Fruit fly (Drosophila melanogaster) whole organism, embryonic: ENCODE measurements around the gene Pcmt.
A peak's percentile ranks its signal among the peaks of the same experiment; 100 is the strongest.

Experiments used
- Aef1 ChIP-seq: fragments of 200-800 bp; sonication (Bioruptor generic); IDR thresholded peaks from 3 replicates; pipeline ENCODE4 v1.3.6; 2022; ENCODE audit warnings: missing biosample characterization, missing genetic modification characterization
- Bgb ChIP-seq: fragments of 200-800 bp; sonication (Bioruptor generic); IDR thresholded peaks from 2 replicates; pipeline ENCODE4 v1.3.6; 2022; ENCODE audit warnings: missing biosample characterization, missing genetic modification characterization; ENCODE audit not compliant: partially characterized antibody
- CG10979 ChIP-seq: fragments of 200-800 bp; sonication (Bioruptor generic); optimal IDR thresholded peaks from 2 replicates; lab custom pipeline; 2018; ENCODE audit warnings: missing biosample characterization, mild to moderate bottlenecking, missing genetic modification characterization, moderate library complexity
- CG11093 ChIP-seq: fragments of 200-800 bp; sonication (Bioruptor generic); IDR thresholded peaks from 3 replicates; pipeline ENCODE4 v1.3.6; 2022; ENCODE audit warnings: missing biosample characterization, missing genetic modification characterization
- CG13296 ChIP-seq: fragments of 200-800 bp; sonication (Bioruptor generic); optimal IDR thresholded peaks from 3 replicates; lab custom pipeline; 2018; ENCODE audit warnings: missing biosample characterization, mild to moderate bottlenecking, missing genetic modification characterization
- CG13894 ChIP-seq: fragments of 200-800 bp; sonication (Bioruptor generic); optimal IDR thresholded peaks from 3 replicates; lab custom pipeline; 2018; ENCODE audit warnings: missing biosample characterization, mild to moderate bottlenecking, missing genetic modification characterization, moderate library complexity
- CG14710 ChIP-seq: fragments of 200-800 bp; sonication (Bioruptor generic); optimal IDR thresholded peaks from 3 replicates; lab custom pipeline; 2019; ENCODE audit warnings: missing biosample characterization, mild to moderate bottlenecking, missing genetic modification characterization, moderate library complexity
- CG15269 ChIP-seq: fragments of 200-800 bp; sonication (Bioruptor generic); optimal IDR thresholded peaks from 2 replicates; lab custom pipeline; 2018; ENCODE audit warnings: missing biosample characterization, mild to moderate bottlenecking, missing genetic modification characterization, moderate library complexity
- CG15696 ChIP-seq: fragments of 200-800 bp; sonication (Bioruptor generic); optimal IDR thresholded peaks from 2 replicates; lab custom pipeline; 2019; ENCODE audit warnings: missing biosample characterization, mild to moderate bottlenecking, missing genetic modification characterization, moderate library complexity
- CG18262 ChIP-seq: fragments of 200-800 bp; optimal IDR thresholded peaks from 3 replicates; lab custom pipeline; 2019; ENCODE audit warnings: missing biosample characterization, mild to moderate bottlenecking, missing genetic modification characterization, moderate library complexity
- CG18764 ChIP-seq: fragments of 200-800 bp; sonication (Bioruptor generic); optimal IDR thresholded peaks from 3 replicates; lab custom pipeline; 2016; ENCODE audit warnings: missing biosample characterization, missing genetic modification characterization
- CG2116 ChIP-seq: fragments of 200-800 bp; sonication (Bioruptor generic); optimal IDR thresholded peaks from 3 replicates; lab custom pipeline; 2018; ENCODE audit warnings: missing biosample characterization, mild to moderate bottlenecking, missing genetic modification characterization
- CG2199 ChIP-seq: fragments of 200-800 bp; sonication (Bioruptor generic); IDR thresholded peaks from 3 replicates; pipeline ENCODE4 v1.3.6; 2022; ENCODE audit warnings: missing biosample characterization, missing genetic modification characterization
- CG31365 ChIP-seq: fragments of 200-800 bp; sonication (Bioruptor generic); optimal IDR thresholded peaks from 2 replicates; lab custom pipeline; 2018; ENCODE audit warnings: missing biosample characterization, mild to moderate bottlenecking, missing genetic modification characterization
- CG31441 ChIP-seq: fragments of 200-800 bp; sonication (Bioruptor generic); IDR thresholded peaks from 2 replicates; pipeline ENCODE4 v1.3.6; 2022; ENCODE audit warnings: missing biosample characterization, missing genetic modification characterization
- CG32532 ChIP-seq: fragments of 200-800 bp; sonication (Bioruptor generic); IDR thresholded peaks from 2 replicates; pipeline ENCODE4 v1.3.6; 2022; ENCODE audit warnings: missing biosample characterization, missing genetic modification characterization
- CG42726 ChIP-seq: fragments of 200-800 bp; sonication (Bioruptor generic); IDR thresholded peaks from 2 replicates; pipeline ENCODE4 v1.3.6; 2022; ENCODE audit warnings: missing biosample characterization, missing genetic modification characterization; ENCODE audit not compliant: partially characterized antibody
- CG7928 ChIP-seq: fragments of 200-800 bp; sonication (Bioruptor generic); optimal IDR thresholded peaks from 2 replicates; lab custom pipeline; 2017; ENCODE audit warnings: missing biosample characterization, mild to moderate bottlenecking, missing genetic modification characterization
- CoRest ChIP-seq: fragments of 200-800 bp; sonication (Bioruptor generic); optimal IDR thresholded peaks from 3 replicates; lab custom pipeline; 2018; ENCODE audit warnings: missing biosample characterization, mild to moderate bottlenecking, missing genetic modification characterization, moderate library complexity
- Dip2 ChIP-seq: fragments of 200-800 bp; sonication (Bioruptor generic); IDR thresholded peaks from 2 replicates; pipeline ENCODE4 v1.3.6; 2022; ENCODE audit warnings: missing biosample characterization, missing genetic modification characterization
- Dll ChIP-seq: fragments of 200-800 bp; sonication (Bioruptor generic); IDR thresholded peaks from 4 replicates; pipeline ENCODE4 v1.3.6; 2022; ENCODE audit warnings: missing biosample characterization, missing genetic modification characterization; ENCODE audit not compliant: partially characterized antibody
- Ets65A ChIP-seq: fragments of 200-800 bp; sonication (Bioruptor generic); peaks from one replicate; lab custom pipeline; 2016; ENCODE audit warnings: missing biosample characterization, missing genetic modification characterization
- Fer1 ChIP-seq: fragments of 200-800 bp; sonication (Bioruptor generic); optimal IDR thresholded peaks from 2 replicates; lab custom pipeline; 2017; ENCODE audit warnings: missing biosample characterization, mild to moderate bottlenecking, missing genetic modification characterization
- Fer3 ChIP-seq: fragments of 200-800 bp; sonication (Bioruptor generic); optimal IDR thresholded peaks from 2 replicates; lab custom pipeline; 2018; ENCODE audit warnings: missing biosample characterization, mild to moderate bottlenecking, missing genetic modification characterization, moderate library complexity
- GATAe ChIP-seq: fragments of 200-800 bp; sonication (Bioruptor generic); conservative IDR thresholded peaks from 2 replicates; pipeline ENCODE4 v1.3.6; 2022; ENCODE audit warnings: missing biosample characterization, missing genetic modification characterization
- Gsc ChIP-seq: fragments of 200-800 bp; sonication (Bioruptor generic); IDR thresholded peaks from 2 replicates; pipeline ENCODE4 v1.3.6; 2022; ENCODE audit warnings: missing biosample characterization, missing genetic modification characterization
- HLH54F ChIP-seq: fragments of 200-800 bp; sonication (Bioruptor generic); optimal IDR thresholded peaks from 3 replicates; lab custom pipeline; 2016; ENCODE audit warnings: missing biosample characterization, missing genetic modification characterization
- Hr78 ChIP-seq, 2 experiments: fragments of 200-800 bp in 1 of 2; fragments of >200 bp in 1 of 2; sonication (Bioruptor generic) in 1 of 2; optimal IDR thresholded peaks; 2 replicates each; lab custom pipeline; 2017 to 2019; ENCODE audit warnings: missing biosample characterization in 2 of 2, missing genetic modification characterization in 2 of 2, mild to moderate bottlenecking in 1 of 2, moderate library complexity in 1 of 2
- Kr ChIP-seq: fragments of 200-800 bp; sonication (Bioruptor generic); optimal IDR thresholded peaks from 2 replicates; lab custom pipeline; 2017; ENCODE audit warnings: missing biosample characterization, mild to moderate bottlenecking, missing genetic modification characterization
- Rx ChIP-seq: fragments of 200-800 bp; sonication (Bioruptor generic); IDR thresholded peaks from 2 replicates; pipeline ENCODE4 v1.3.6; 2022; ENCODE audit warnings: missing biosample characterization, missing genetic modification characterization
- Vsx1 ChIP-seq: fragments of 200-800 bp; sonication (Bioruptor generic); optimal IDR thresholded peaks from 2 replicates; lab custom pipeline; 2017; ENCODE audit warnings: missing biosample characterization, mild to moderate bottlenecking, missing genetic modification characterization, missing genetic modification reagents
- amos ChIP-seq: fragments of 200-800 bp; sonication (Bioruptor generic); IDR thresholded peaks from 2 replicates; pipeline ENCODE4 v1.3.6; 2022; ENCODE audit warnings: missing biosample characterization, missing genetic modification characterization; ENCODE audit not compliant: partially characterized antibody
- ash1 ChIP-seq: fragments of 200-800 bp; sonication (Bioruptor generic); optimal IDR thresholded peaks from 2 replicates; lab custom pipeline; 2018; ENCODE audit warnings: missing biosample characterization, mild to moderate bottlenecking, missing genetic modification characterization
- corto ChIP-seq: fragments of 200-800 bp; sonication (Bioruptor generic); optimal IDR thresholded peaks from 2 replicates; lab custom pipeline; 2016; ENCODE audit warnings: missing biosample characterization, mild to moderate bottlenecking, missing genetic modification characterization, moderate library complexity
- ewg ChIP-seq: fragments of 200-800 bp; sonication (Bioruptor generic); optimal IDR thresholded peaks from 3 replicates; lab custom pipeline; 2017; ENCODE audit warnings: mild to moderate bottlenecking, missing biosample characterization, missing genetic modification reagents, missing genetic modification characterization
- fd3F ChIP-seq: fragments of 200-800 bp; sonication (Bioruptor generic); optimal IDR thresholded peaks from 2 replicates; lab custom pipeline; 2018; ENCODE audit warnings: missing biosample characterization, mild to moderate bottlenecking, missing genetic modification characterization, moderate library complexity
- gsb ChIP-seq: fragments of 200-800 bp; sonication (Bioruptor generic); IDR thresholded peaks from 2 replicates; pipeline ENCODE4 v1.3.6; 2022; ENCODE audit warnings: missing biosample characterization, missing genetic modification characterization
- gt ChIP-seq: fragments of 200-800 bp; sonication (Bioruptor generic); IDR thresholded peaks from 2 replicates; pipeline ENCODE4 v1.3.6; 2022; ENCODE audit warnings: missing biosample characterization, missing genetic modification characterization
- kah ChIP-seq: fragments of 200-800 bp; sonication (Bioruptor generic); optimal IDR thresholded peaks from 2 replicates; lab custom pipeline; 2018; ENCODE audit warnings: missing biosample characterization, mild to moderate bottlenecking, missing genetic modification characterization
- maf-S ChIP-seq: fragments of 200-800 bp; sonication (Bioruptor generic); optimal IDR thresholded peaks from 2 replicates; lab custom pipeline; 2016; ENCODE audit warnings: missing biosample characterization, missing genetic modification characterization
- mld ChIP-seq: fragments of 200-800 bp; sonication (Bioruptor generic); IDR thresholded peaks from 3 replicates; pipeline ENCODE4 v1.3.6; 2022; ENCODE audit warnings: missing biosample characterization, missing genetic modification characterization; ENCODE audit not compliant: partially characterized antibody
- psq ChIP-seq: fragments of 200-800 bp; sonication (Bioruptor generic); optimal IDR thresholded peaks from 2 replicates; lab custom pipeline; 2017; ENCODE audit warnings: missing biosample characterization, missing genetic modification characterization
- seq ChIP-seq: fragments of 200-800 bp; sonication (Bioruptor generic); IDR thresholded peaks from 2 replicates; pipeline ENCODE4 v1.3.6; 2022; ENCODE audit warnings: missing biosample characterization, missing genetic modification characterization
- tup ChIP-seq: fragments of 200-800 bp; sonication (Bioruptor generic); optimal IDR thresholded peaks from 2 replicates; lab custom pipeline; 2016; ENCODE audit warnings: missing biosample characterization, mild to moderate bottlenecking, missing genetic modification characterization, moderate library complexity
- unpg ChIP-seq: fragments of 200-800 bp; sonication (Bioruptor generic); optimal IDR thresholded peaks from 3 replicates; lab custom pipeline; 2018; ENCODE audit warnings: missing biosample characterization, mild to moderate bottlenecking, missing genetic modification characterization, moderate library complexity
- wdn ChIP-seq: fragments of 200-800 bp; sonication (Bioruptor generic); IDR thresholded peaks from 2 replicates; pipeline ENCODE4 v1.3.6; 2022; ENCODE audit warnings: missing biosample characterization, missing genetic modification characterization
- zen ChIP-seq: fragments of 200-800 bp; sonication (Bioruptor generic); optimal IDR thresholded peaks from 3 replicates; lab custom pipeline; 2018; ENCODE audit warnings: missing biosample characterization, mild to moderate bottlenecking, missing genetic modification characterization, moderate library complexity
- zen2 ChIP-seq: fragments of 200-800 bp; sonication (Bioruptor generic); IDR thresholded peaks from 3 replicates; pipeline ENCODE4 v1.3.6; 2022; ENCODE audit warnings: missing biosample characterization, missing genetic modification characterization; ENCODE audit not compliant: partially characterized antibody

The Pcmt gene

dm6 chr3R:5517002-5517875 lies 36.9 kb downstream of the Pcmt start, which contains the start of gene Itpr (continued):
- TF ChIP-seq CG13296 (GFP tag; lab: Kevin White, UChicago) (no peak), CG13894 (tag; lab: Kevin White, UChicago) (no peak), CG11093 (GFP tag; lab: Robert Waterston, UW) (no peak), CG31441 (GFP tag; lab: Robert Waterston, UW) (no peak), CG10979 (no peak), CoRest (tag; lab: Kevin White, UChicago) (no peak), amos (GFP tag; lab: Robert Waterston, UW) (peak; percentile 50; the same call in 1 of the 2 replicates), Dip2 (GFP tag; lab: Robert Waterston, UW) (no peak), ewg (GFP tag; lab: Kevin White, UChicago) (no peak), wdn (GFP tag; lab: Robert Waterston, UW) (no peak), gt (GFP tag; lab: Robert Waterston, UW) (no peak), seq (no peak), gsb (GFP tag; lab: Robert Waterston, UW) (no peak), Gsc (GFP tag; lab: Robert Waterston, UW) (no peak), CG15696 (tag; lab: Kevin White, UChicago) (no peak), CG18262 (tag; lab: Kevin White, UChicago) (no peak), Fer1 (GFP tag; lab: Kevin White, UChicago) (peak; percentile 1), CG2199 (GFP tag; lab: Robert Waterston, UW) (no peak), Fer3 (tag; lab: Kevin White, UChicago) (no peak), Aef1 (GFP tag; lab: Robert Waterston, UW) (0 out of 3 replicates have a peak, but pooled peaks have one; percentile 21), Kr (GFP tag; lab: Kevin White, UChicago) (no peak), CG15269 (no peak), ash1 (no peak), HLH54F (GFP tag; lab: Kevin White, UChicago) (no peak), Vsx1 (GFP tag; lab: Kevin White, UChicago) (no peak), CG42726 (GFP tag; lab: Robert Waterston, UW) (peak; percentile 84), CG18764 (GFP tag; lab: Kevin White, UChicago) (no peak), Rx (GFP tag; lab: Robert Waterston, UW) (no peak), CG7928 (GFP tag; lab: Kevin White, UChicago) (no peak), CG14710 (no peak), Dll (peak; percentile 54; the same call in 2 of the 4 replicates), maf-S (no peak), unpg (GFP tag; lab: Kevin White, UChicago) (no peak), CG31365 (no peak), Ets65A (no peak), mld (no peak), kah (GFP tag; lab: Kevin White, UChicago) (peak; percentile 98), fd3F (GFP tag; lab: Kevin White, UChicago) (no peak), Bgb (GFP tag; lab: Robert Waterston, UW) (peak; percentile 53; the same call in 1 of the 2 replicates), tup (GFP tag; lab: Kevin White, UChicago) (no peak), CG2116 (GFP tag; lab: Kevin White, UChicago) (peak; percentile 10), GATAe (GFP tag; lab: Robert Waterston, UW) (no peak), zen2 (GFP tag; lab: Robert Waterston, UW) (no peak), CG32532 (GFP tag; lab: Robert Waterston, UW) (no peak; the same call in 1 of the 2 replicates), psq (no peak), corto (GFP tag; lab: Kevin White, UChicago) (peak; percentile 20), zen (tag; lab: Kevin White, UChicago) (no peak), Hr78 (GFP tag; optimal IDR thresholded peaks at IDR 0.05; lab: Kevin White, UChicago) (peak in 1 of 2 experiments; percentile 75)
